Fruit fly (Drosophila melanogaster): Measurements from ENCODE around the gene CG13786.

CG13786 gene

dm6 chr2L:7204172-7204482 is 48.7 kb downstream of the CG13786 start, which contains the start of gene CG4502 (continued):
- TF ChIP-seq Lim3 (GFP tag; IDR thresholded peaks at IDR 0.05) (no peak), CG10267 (tag; optimal IDR thresholded peaks at IDR 0.05) (peak; percentile 64), Side (GFP tag; optimal IDR thresholded peaks at IDR 0.05) (peak; percentile 23), sens (GFP tag) (peak; percentile 61), ERR (GFP tag; optimal IDR thresholded peaks at IDR 0.05) (peak; percentile 31), scrt (GFP tag; optimal IDR thresholded peaks at IDR 0.05) (no peak), CG17186 (GFP tag; optimal IDR thresholded peaks at IDR 0.05) (no peak), CG8478 (optimal IDR thresholded peaks at IDR 0.05) (no peak), CG11695 (GFP tag; IDR thresholded peaks at IDR 0.05) (no peak), Atf3 (GFP tag; optimal IDR thresholded peaks at IDR 0.05) (no peak), CG33213 (GFP tag; optimal IDR thresholded peaks at IDR 0.05) (peak; percentile 76), Camta (GFP tag; optimal IDR thresholded peaks at IDR 0.05) (peak; percentile 12), bsh (GFP tag; optimal IDR thresholded peaks at IDR 0.05) (peak in 1 of 2 experiments; percentile 5), CG11247 (GFP tag; IDR thresholded peaks at IDR 0.05) (no peak), gfzf (GFP tag; optimal IDR thresholded peaks at IDR 0.05) (peak; percentile 53), CG13894 (tag; optimal IDR thresholded peaks at IDR 0.05) (peak; percentile 49), Myb (GFP tag; optimal IDR thresholded peaks at IDR 0.05) (peak; percentile 78), Dbx (GFP tag; IDR thresholded peaks at IDR 0.05) (peak; percentile 75), CG10147 (GFP tag; optimal IDR thresholded peaks at IDR 0.05) (peak; percentile 30), MESR4 (GFP tag; optimal IDR thresholded peaks at IDR 0.05) (peak; percentile 18), CG7928 (GFP tag; optimal IDR thresholded peaks at IDR 0.05) (peak; percentile 20), insv (GFP tag; optimal IDR thresholded peaks at IDR 0.05) (peak in 1 of 2 experiments; percentile 6), CG14965 (GFP tag; optimal IDR thresholded peaks at IDR 0.05; ENCODE audit: borderline replicate concordance) (no peak), Xrp1 (GFP tag; IDR thresholded peaks at IDR 0.05) (peak; percentile 23; the same call in 1 of the 2 replicates), CG15601 (tag; optimal IDR thresholded peaks at IDR 0.05) (peak; percentile 41), CTCF (GFP tag; optimal IDR thresholded peaks at IDR 0.05) (peak; percentile 61), zen2 (GFP tag; IDR thresholded peaks at IDR 0.05; ENCODE audit: partially characterized antibody) (peak; percentile 100), CG2116 (GFP tag; optimal IDR thresholded peaks at IDR 0.05) (peak; percentile 84), trem (tag; optimal IDR thresholded peaks at IDR 0.05) (peak; percentile 75), CG16813 (GFP tag; IDR thresholded peaks at IDR 0.05; ENCODE audit: partially characterized antibody) (peak; percentile 99), sna (GFP tag; IDR thresholded peaks at IDR 0.05; ENCODE audit: partially characterized antibody) (peak; percentile 100), CG6272 (GFP tag; IDR thresholded peaks at IDR 0.05) (0 out of 2 replicates have a peak, but pooled peaks have one; percentile 6), Sry-δ (GFP tag; optimal IDR thresholded peaks at IDR 0.05) (peak; percentile 98), CG12155 (GFP tag; optimal IDR thresholded peaks at IDR 0.05) (peak; percentile 37), chinmo (GFP tag; IDR thresholded peaks at IDR 0.05; ENCODE audit: partially characterized antibody) (peak; percentile 100), Lpt (GFP tag; optimal IDR thresholded peaks at IDR 0.05) (no peak), CG43689 (GFP tag; IDR thresholded peaks at IDR 0.05) (no peak), lbe (GFP tag; optimal IDR thresholded peaks at IDR 0.05) (peak; percentile 30), Antp (GFP tag; optimal IDR thresholded peaks at IDR 0.05) (peak; percentile 38), CG18764 (GFP tag; optimal IDR thresholded peaks at IDR 0.05) (no peak), row (GFP tag; IDR thresholded peaks at IDR 0.05) (peak; percentile 63), CrebB (tag; optimal IDR thresholded peaks at IDR 0.05) (peak; percentile 45), Rfx (GFP tag; IDR thresholded peaks at IDR 0.05) (peak; percentile 76), p53 (GFP tag; optimal IDR thresholded peaks at IDR 0.05) (peak; percentile 45), ab (GFP tag; optimal IDR thresholded peaks at IDR 0.05) (no peak), wor (GFP tag; IDR thresholded peaks at IDR 0.05) (no peak), unc-4 (GFP tag; IDR thresholded peaks at IDR 0.05; ENCODE audit: partially characterized antibody) (peak; percentile 99), CG8765 (GFP tag; IDR thresholded peaks at IDR 0.05) (no peak; the same call in 1 of the 2 replicates), CG13287 (GFP tag; IDR thresholded peaks at IDR 0.05; ENCODE audit: partially characterized antibody) (peak; percentile 100), bbx (GFP tag; IDR thresholded peaks at IDR 0.05; ENCODE audit: partially characterized antibody) (peak; percentile 100), pzg (GFP tag; optimal IDR thresholded peaks at IDR 0.05) (peak; percentile 97), Nf-YC (tag; optimal IDR thresholded peaks at IDR 0.05) (peak; percentile 28)
